Fruit fly (Drosophila melanogaster): Measurements from ENCODE around the gene CG31446.

DNA sequence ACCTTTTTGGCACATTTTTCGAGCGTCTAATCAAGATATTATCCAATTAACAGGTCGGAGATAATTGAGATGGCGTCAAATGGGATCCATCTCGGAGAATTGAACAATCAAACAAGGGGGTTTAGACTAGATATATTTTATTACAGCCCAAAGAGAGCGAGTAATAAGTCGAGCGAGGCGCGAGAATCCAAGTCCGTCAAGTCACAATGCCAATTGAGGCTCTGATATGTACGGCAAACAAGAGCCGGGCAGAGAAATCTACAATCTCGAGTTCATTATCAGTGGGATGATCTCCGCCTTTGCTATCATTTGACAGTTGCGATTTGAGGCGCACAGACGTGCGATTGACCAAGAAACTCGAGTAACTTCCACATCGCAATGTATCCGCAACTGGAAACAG is 11.5 kb downstream of the CG31446 start, which contains the start of gene CG5404:
- TF ChIP-seq h (optimal IDR thresholded peaks at IDR 0.05) (no peak), Sin3A (optimal IDR thresholded peaks at IDR 0.05) (no peak)
